Fruit fly (Drosophila melanogaster): Measurements from ENCODE around the gene CG42458.

- TF ChIP-seq CTCF (optimal IDR thresholded peaks at IDR 0.05) (no peak), CG8478 (optimal IDR thresholded peaks at IDR 0.05) (no peak)
Measured at dm6 chr3L:7439305-7439704, 15.7 kb downstream of the CG42458 start, which contains the start of gene sphinx1.
